Worm (Caenorhabditis elegans) whole organism, L4/young adult: ENCODE measurements around the gene aps-2.

Experiments used
- W03F9.2 ChIP-seq: fragments of 150-350 bp; optimal IDR thresholded peaks from 2 replicates; lab custom pipeline; 2014; ENCODE audit warnings: missing biosample characterization, missing genetic modification characterization
- him-1 ChIP-seq: sonication (generic microtip); optimal IDR thresholded peaks from 2 replicates; lab custom pipeline; 2016; ENCODE audit warnings: missing genotype, missing genetic modification reagents, missing genetic modification characterization, missing compliant biosample characterization

- TF ChIP-seq him-1 (tag; lab: Kevin White, UChicago) (no peak), W03F9.2 (tag; lab: Kevin White, UChicago) (no peak)
These were observed 22.7 kb upstream of the aps-2 start for ce11 chrX:4435396-4435795.
